Worm (Caenorhabditis elegans): ENCODE measurements around the gene W01B6.5.

DNA sequence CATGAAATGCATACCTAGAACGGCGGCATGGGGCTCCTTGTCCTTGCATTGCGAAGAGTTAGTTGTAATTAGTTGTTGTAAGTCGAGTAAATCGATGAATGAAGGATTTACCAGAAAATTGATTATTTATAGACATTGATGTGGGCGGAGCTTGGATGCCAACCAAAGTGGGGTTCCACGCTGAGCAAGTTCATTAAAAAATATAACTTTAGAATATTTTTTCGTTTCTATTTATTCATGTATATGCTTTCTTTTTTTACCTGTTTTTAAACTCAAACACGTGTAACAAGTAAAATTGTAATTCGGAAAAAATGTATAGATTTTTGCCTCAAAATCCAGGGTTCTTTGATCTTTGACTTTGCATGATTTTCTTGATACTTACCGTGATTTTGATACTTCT lies 48.4 kb upstream of the W01B6.5 start, which contains the start of gene gipc-2:
- TF ChIP-seq daf-16 (GFP tag; optimal IDR thresholded peaks at IDR 0.05) (no peak), daf-16 (tag; optimal IDR thresholded peaks at IDR 0.05) (no peak), unc-62 (GFP tag; optimal IDR thresholded peaks at IDR 0.05 in 1 of 2) (no peak), unc-62 (tag; optimal IDR thresholded peaks at IDR 0.05) (no peak), fos-1 (tag; optimal IDR thresholded peaks at IDR 0.05) (no peak), lin-39 (tag; optimal IDR thresholded peaks at IDR 0.05) (no peak), snpc-4 (tag; optimal IDR thresholded peaks at IDR 0.05) (no peak), tag-97 (GFP tag; IDR thresholded peaks at IDR 0.05) (no peak), pha-4 (GFP tag; IDR thresholded peaks at IDR 0.05) (no peak), pha-4 (tag; optimal IDR thresholded peaks at IDR 0.05) (no peak), pqm-1 (tag; optimal IDR thresholded peaks at IDR 0.05) (no peak), nhr-76 (tag; optimal IDR thresholded peaks at IDR 0.05) (no peak), madf-5 (GFP tag; IDR thresholded peaks at IDR 0.05) (no peak), ama-1 (optimal IDR thresholded peaks at IDR 0.05) (no peak), dpl-1 (GFP tag; optimal IDR thresholded peaks at IDR 0.05) (no peak), ceh-28 (tag; optimal IDR thresholded peaks at IDR 0.05) (no peak), zag-1 (tag; optimal IDR thresholded peaks at IDR 0.05) (no peak)
